Worm (Caenorhabditis elegans): Measurements from ENCODE around the gene F32G8.2.
A peak's percentile ranks its signal among the peaks of the same experiment; 100 is the strongest.

F32G8.2 gene

ce11 chrV:10578938-10579337 is 29.1 kb downstream of the F32G8.2 start, which contains the start of the genes erh-1 and lpd-9 (continued):
- no peak for TF ChIP-seq pat-9 (tag; optimal IDR thresholded peaks at IDR 0.05)
- TF ChIP-seq pha-2 (tag; optimal IDR thresholded peaks at IDR 0.05): no peak
- TF ChIP-seq unc-86 (tag; optimal IDR thresholded peaks at IDR 0.05): peak; percentile 23
- no peak for TF ChIP-seq odd-2 (tag; optimal IDR thresholded peaks at IDR 0.05)
- TF ChIP-seq ama-1 (optimal IDR thresholded peaks at IDR 0.05): no peak
- TF ChIP-seq ceh-6 (GFP tag; optimal IDR thresholded peaks at IDR 0.05): no peak
- TF ChIP-seq ceh-24 (tag; optimal IDR thresholded peaks at IDR 0.05): no peak
- TF ChIP-seq C38D4.7 (GFP tag; optimal IDR thresholded peaks at IDR 0.05): no peak
- TF ChIP-seq pag-3 (tag; optimal IDR thresholded peaks at IDR 0.05; ENCODE audit: borderline replicate concordance): no peak
- TF ChIP-seq fax-1 (tag; optimal IDR thresholded peaks at IDR 0.05): no peak
- no peak for TF ChIP-seq ttx-3 (tag; optimal IDR thresholded peaks at IDR 0.05)
- no peak for TF ChIP-seq pqm-1 (tag; optimal IDR thresholded peaks at IDR 0.05)
- TF ChIP-seq mec-3 (tag; optimal IDR thresholded peaks at IDR 0.05; ENCODE audit: borderline replicate concordance): no peak
- no peak for TF ChIP-seq sdc-2 (tag; optimal IDR thresholded peaks at IDR 0.05)
- peak; percentile 8 for TF ChIP-seq zip-5 (tag; optimal IDR thresholded peaks at IDR 0.05)
- TF ChIP-seq nfya-1 (tag; optimal IDR thresholded peaks at IDR 0.05): peak; percentile 44
- TF ChIP-seq dmd-4 (tag; optimal IDR thresholded peaks at IDR 0.05; ENCODE audit: borderline replicate concordance): no peak
- TF ChIP-seq sox-2 (GFP tag; IDR thresholded peaks at IDR 0.05): no peak
- TF ChIP-seq C08G9.2 (tag; optimal IDR thresholded peaks at IDR 0.05): no peak
- no peak for TF ChIP-seq pros-1 (tag; optimal IDR thresholded peaks at IDR 0.05)
- no peak for TF ChIP-seq ceh-48 (tag; optimal IDR thresholded peaks at IDR 0.05)
- TF ChIP-seq unc-42 (tag; optimal IDR thresholded peaks at IDR 0.05): peak; percentile 15
- no peak for TF ChIP-seq tbx-7 (tag; optimal IDR thresholded peaks at IDR 0.05)
- TF ChIP-seq ceh-30 (tag; optimal IDR thresholded peaks at IDR 0.05): no peak
- TF ChIP-seq rnt-1 (tag; optimal IDR thresholded peaks at IDR 0.05): no peak
- no peak for TF ChIP-seq F13H6.1 (tag; optimal IDR thresholded peaks at IDR 0.05)
- TF ChIP-seq K02D7.2 (tag; optimal IDR thresholded peaks at IDR 0.05): no peak
- no peak for TF ChIP-seq eyg-1 (tag; optimal IDR thresholded peaks at IDR 0.05)
- peak; percentile 25 for TF ChIP-seq ref-2 (tag; optimal IDR thresholded peaks at IDR 0.05)
- no peak for TF ChIP-seq nhr-11 (tag; optimal IDR thresholded peaks at IDR 0.05)
- no peak for TF ChIP-seq pha-4 (tag; optimal IDR thresholded peaks at IDR 0.05)
- no peak for TF ChIP-seq ceh-45 (GFP tag; IDR thresholded peaks at IDR 0.05)
- TF ChIP-seq sox-4 (tag; optimal IDR thresholded peaks at IDR 0.05): no peak
- TF ChIP-seq T23F11.4 (GFP tag; optimal IDR thresholded peaks at IDR 0.05): no peak
- TF ChIP-seq unc-3 (GFP tag; conservative IDR thresholded peaks at IDR 0.05): no peak
- no peak for TF ChIP-seq unc-3 (tag; optimal IDR thresholded peaks at IDR 0.05)
- no peak for TF ChIP-seq ets-4 (tag; optimal IDR thresholded peaks at IDR 0.05)
- TF ChIP-seq unc-55 (GFP tag; optimal IDR thresholded peaks at IDR 0.05): no peak

- TF ChIP-seq nhr-232 (tag; optimal IDR thresholded peaks at IDR 0.05) (no peak), elt-2 (tag; optimal IDR thresholded peaks at IDR 0.05) (peak; percentile 4)
Measured at ce11 chrV:10580638-10581037, 30.8 kb downstream of the F32G8.2 start.

ce11 chrV:10581837-10582300 is 32.1 kb downstream of the F32G8.2 start, which contains the start of gene T21C9.6:
Gene T21C9.6, plus strand, starts transcription at chrV:10581887.
- TF ChIP-seq fax-1 (tag; optimal IDR thresholded peaks at IDR 0.05) (no peak), ceh-14 (tag; optimal IDR thresholded peaks at IDR 0.05) (no peak), elt-4 (tag; optimal IDR thresholded peaks at IDR 0.05) (no peak), pqm-1 (tag; optimal IDR thresholded peaks at IDR 0.05) (no peak), pat-9 (tag; optimal IDR thresholded peaks at IDR 0.05) (no peak), unc-86 (tag; optimal IDR thresholded peaks at IDR 0.05) (no peak), che-1 (tag; optimal IDR thresholded peaks at IDR 0.05) (no peak), unc-42 (tag; optimal IDR thresholded peaks at IDR 0.05) (no peak), ttx-3 (tag; optimal IDR thresholded peaks at IDR 0.05) (no peak), Y22D7AL.16 (tag; optimal IDR thresholded peaks at IDR 0.05) (no peak), lin-11 (tag; optimal IDR thresholded peaks at IDR 0.05) (no peak), ceh-30 (tag; optimal IDR thresholded peaks at IDR 0.05) (no peak), dve-1 (tag; optimal IDR thresholded peaks at IDR 0.05) (no peak), pha-4 (tag; optimal IDR thresholded peaks at IDR 0.05) (no peak), K09A11.1 (tag; optimal IDR thresholded peaks at IDR 0.05; ENCODE audit: insufficient read depth) (no peak), sox-4 (tag; optimal IDR thresholded peaks at IDR 0.05) (no peak), ceh-9 (tag; optimal IDR thresholded peaks at IDR 0.05) (no peak)

Data from whole organism, late embryonic.